Fruit fly (Drosophila melanogaster) whole organism, embryonic: ENCODE data around the gene Hecw.
A peak's percentile ranks its signal among the peaks of the same experiment; 100 is the strongest.

Experiments
- Abd-B ChIP-seq: fragments of 200-800 bp; sonication (Bioruptor generic); optimal IDR thresholded peaks from 2 replicates; lab custom pipeline; 2018; ENCODE audit warnings: missing biosample characterization, mild to moderate bottlenecking, missing genetic modification characterization, moderate library complexity
- Blimp-1 ChIP-seq: fragments of 200-800 bp; sonication (Bioruptor generic); optimal IDR thresholded peaks from 3 replicates; lab custom pipeline; 2018; ENCODE audit warnings: missing biosample characterization, missing genetic modification characterization, mild to moderate bottlenecking, moderate library complexity, missing genetic modification reagents
- CG11695 ChIP-seq: fragments of 200-800 bp; sonication (Bioruptor generic); IDR thresholded peaks from 3 replicates; pipeline ENCODE4 v1.3.6; 2022; ENCODE audit warnings: missing biosample characterization, missing genetic modification characterization
- CG12071 ChIP-seq: fragments of 200-800 bp; sonication (Bioruptor generic); optimal IDR thresholded peaks from 3 replicates; lab custom pipeline; 2018; ENCODE audit warnings: missing biosample characterization, mild to moderate bottlenecking, missing genetic modification characterization
- CG12391 ChIP-seq: fragments of 200-800 bp; sonication (Bioruptor generic); optimal IDR thresholded peaks from 3 replicates; lab custom pipeline; 2018; ENCODE audit warnings: missing biosample characterization, mild to moderate bottlenecking, missing genetic modification characterization, moderate library complexity
- CG12659 ChIP-seq: fragments of 200-800 bp; sonication (Bioruptor generic); optimal IDR thresholded peaks from 3 replicates; lab custom pipeline; 2017; ENCODE audit warnings: mild to moderate bottlenecking, missing biosample characterization, missing genetic modification reagents, missing genetic modification characterization
- CG13287 ChIP-seq: fragments of 200-800 bp; sonication (Bioruptor generic); IDR thresholded peaks from 2 replicates; pipeline ENCODE4 v1.3.6; 2022; ENCODE audit warnings: missing biosample characterization, missing genetic modification characterization; ENCODE audit not compliant: partially characterized antibody
- CG15514 ChIP-seq: fragments of 200-800 bp; sonication (Bioruptor generic); optimal IDR thresholded peaks from 3 replicates; lab custom pipeline; 2017; ENCODE audit warnings: missing biosample characterization, missing genetic modification characterization, mild to moderate bottlenecking, moderate library complexity, missing genetic modification reagents
- CG16863 ChIP-seq: fragments of 200-800 bp; sonication (Bioruptor generic); optimal IDR thresholded peaks from 3 replicates; lab custom pipeline; 2016; ENCODE audit warnings: missing biosample characterization, missing genetic modification characterization
- CG1792 ChIP-seq: fragments of 200-800 bp; sonication (Bioruptor generic); optimal IDR thresholded peaks from 2 replicates; lab custom pipeline; 2016; ENCODE audit warnings: missing biosample characterization, missing genetic modification characterization
- CG2116 ChIP-seq: fragments of 200-800 bp; sonication (Bioruptor generic); optimal IDR thresholded peaks from 3 replicates; lab custom pipeline; 2018; ENCODE audit warnings: missing biosample characterization, mild to moderate bottlenecking, missing genetic modification characterization
- CG2199 ChIP-seq: fragments of 200-800 bp; sonication (Bioruptor generic); IDR thresholded peaks from 3 replicates; pipeline ENCODE4 v1.3.6; 2022; ENCODE audit warnings: missing biosample characterization, missing genetic modification characterization
- CG30431 ChIP-seq: fragments of 200-800 bp; sonication (Bioruptor generic); optimal IDR thresholded peaks from 2 replicates; lab custom pipeline; 2017; ENCODE audit warnings: missing biosample characterization, missing genetic modification characterization
- CG3163 ChIP-seq: fragments of 200-800 bp; sonication (Bioruptor generic); optimal IDR thresholded peaks from 3 replicates; lab custom pipeline; 2016; ENCODE audit warnings: missing biosample characterization, missing genetic modification characterization
- CG32532 ChIP-seq: fragments of 200-800 bp; sonication (Bioruptor generic); IDR thresholded peaks from 2 replicates; pipeline ENCODE4 v1.3.6; 2022; ENCODE audit warnings: missing biosample characterization, missing genetic modification characterization
- CG34376 ChIP-seq: fragments of 200-800 bp; sonication (Bioruptor generic); optimal IDR thresholded peaks from 2 replicates; lab custom pipeline; 2018; ENCODE audit warnings: missing biosample characterization, mild to moderate bottlenecking, missing genetic modification characterization
- CG6765 ChIP-seq: fragments of 200-800 bp; sonication (Bioruptor generic); optimal IDR thresholded peaks from 3 replicates; lab custom pipeline; 2017; ENCODE audit warnings: missing biosample characterization, mild to moderate bottlenecking, missing genetic modification characterization
- CG7987 ChIP-seq: fragments of 200-800 bp; sonication (Bioruptor generic); optimal IDR thresholded peaks from 2 replicates; lab custom pipeline; 2018; ENCODE audit warnings: missing biosample characterization, mild to moderate bottlenecking, missing genetic modification characterization, moderate library complexity
- CG8089 ChIP-seq: fragments of 200-800 bp; sonication (Bioruptor generic); optimal IDR thresholded peaks from 3 replicates; lab custom pipeline; 2016; ENCODE audit warnings: missing biosample characterization, missing genetic modification characterization
- CG9727 ChIP-seq: fragments of 200-800 bp; sonication (Bioruptor generic); optimal IDR thresholded peaks from 3 replicates; lab custom pipeline; 2017; ENCODE audit warnings: missing biosample characterization, mild to moderate bottlenecking, missing genetic modification characterization
- CG9932 ChIP-seq: fragments of 200-800 bp; sonication (Bioruptor generic); IDR thresholded peaks from 2 replicates; pipeline ENCODE4 v1.3.6; 2022; ENCODE audit warnings: missing biosample characterization, missing genetic modification characterization
- CoRest ChIP-seq: fragments of 200-800 bp; sonication (Bioruptor generic); optimal IDR thresholded peaks from 3 replicates; lab custom pipeline; 2018; ENCODE audit warnings: missing biosample characterization, mild to moderate bottlenecking, missing genetic modification characterization, moderate library complexity
- Doc2 ChIP-seq: fragments of 200-800 bp; sonication (Bioruptor generic); IDR thresholded peaks from 2 replicates; pipeline ENCODE4 v1.3.6; 2022; ENCODE audit warnings: missing biosample characterization, missing genetic modification characterization
- Drgx ChIP-seq: fragments of 200-800 bp; sonication (Bioruptor generic); IDR thresholded peaks from 2 replicates; pipeline ENCODE4 v1.3.6; 2022; ENCODE audit warnings: missing biosample characterization, missing genetic modification characterization
- E2f2 ChIP-seq: fragments of 200-800 bp; sonication (Bioruptor generic); IDR thresholded peaks from 2 replicates; pipeline ENCODE4 v1.3.6; 2022; ENCODE audit warnings: missing biosample characterization, missing genetic modification characterization
- ERR ChIP-seq: fragments of 200-800 bp; sonication (Bioruptor generic); optimal IDR thresholded peaks from 2 replicates; lab custom pipeline; 2016; ENCODE audit warnings: missing biosample characterization, missing genetic modification characterization
- Elba2 ChIP-seq: fragments of 200-800 bp; sonication (Bioruptor generic); optimal IDR thresholded peaks from 3 replicates; lab custom pipeline; 2016; ENCODE audit warnings: missing biosample characterization, missing genetic modification characterization
- Fer1 ChIP-seq: fragments of 200-800 bp; sonication (Bioruptor generic); optimal IDR thresholded peaks from 2 replicates; lab custom pipeline; 2017; ENCODE audit warnings: missing biosample characterization, mild to moderate bottlenecking, missing genetic modification characterization
- Fer2 ChIP-seq: fragments of 200-800 bp; sonication (Bioruptor generic); optimal IDR thresholded peaks from 2 replicates; lab custom pipeline; 2018; ENCODE audit warnings: missing biosample characterization, mild to moderate bottlenecking, missing genetic modification characterization, moderate library complexity
- HLH4C ChIP-seq: fragments of 200-800 bp; sonication (Bioruptor generic); IDR thresholded peaks from 3 replicates; pipeline ENCODE4 v1.3.6; 2022; ENCODE audit warnings: missing biosample characterization, missing genetic modification characterization; ENCODE audit not compliant: partially characterized antibody
- Hr78 ChIP-seq, 2 experiments: fragments of 200-800 bp in 1 of 2; fragments of >200 bp in 1 of 2; sonication (Bioruptor generic) in 1 of 2; optimal IDR thresholded peaks; 2 replicates each; lab custom pipeline; 2017 to 2019; ENCODE audit warnings: missing biosample characterization in 2 of 2, missing genetic modification characterization in 2 of 2, mild to moderate bottlenecking in 1 of 2, moderate library complexity in 1 of 2
- NFAT ChIP-seq: fragments of 200-800 bp; sonication (Bioruptor generic); IDR thresholded peaks from 2 replicates; pipeline ENCODE4 v1.3.6; 2022; ENCODE audit warnings: missing biosample characterization, missing genetic modification characterization
- Spps ChIP-seq: fragments of 200-800 bp; sonication (Bioruptor generic); optimal IDR thresholded peaks from 2 replicates; lab custom pipeline; 2018; ENCODE audit warnings: missing biosample characterization, mild to moderate bottlenecking, missing genetic modification characterization
- YL-1 ChIP-seq: fragments of 200-800 bp; sonication (Bioruptor generic); optimal IDR thresholded peaks from 3 replicates; lab custom pipeline; 2017; ENCODE audit warnings: missing biosample characterization, mild to moderate bottlenecking, missing genetic modification characterization
- abd-A ChIP-seq: fragments of 200-800 bp; sonication (Bioruptor generic); optimal IDR thresholded peaks from 3 replicates; lab custom pipeline; 2019; ENCODE audit warnings: missing biosample characterization, mild to moderate bottlenecking, missing genetic modification characterization, moderate library complexity
- bigmax ChIP-seq: fragments of 200-800 bp; sonication (Bioruptor generic); optimal IDR thresholded peaks from 2 replicates; lab custom pipeline; 2018; ENCODE audit warnings: missing biosample characterization, mild to moderate bottlenecking, missing genetic modification characterization
- corto ChIP-seq: fragments of 200-800 bp; sonication (Bioruptor generic); optimal IDR thresholded peaks from 2 replicates; lab custom pipeline; 2016; ENCODE audit warnings: missing biosample characterization, mild to moderate bottlenecking, missing genetic modification characterization, moderate library complexity
- crc ChIP-seq: fragments of 200-800 bp; sonication (Bioruptor generic); optimal IDR thresholded peaks from 2 replicates; lab custom pipeline; 2016; ENCODE audit warnings: missing biosample characterization, missing genetic modification characterization
- crol ChIP-seq: fragments of 200-800 bp; sonication (Bioruptor generic); IDR thresholded peaks from 2 replicates; pipeline ENCODE4 v1.3.6; 2022; ENCODE audit warnings: missing biosample characterization, missing genetic modification characterization
- da ChIP-seq: fragments of 200-800 bp; sonication (Bioruptor generic); optimal IDR thresholded peaks from 2 replicates; lab custom pipeline; 2016; ENCODE audit warnings: missing biosample characterization, missing genetic modification characterization
- gce ChIP-seq: fragments of 200-800 bp; sonication (Bioruptor generic); IDR thresholded peaks from 3 replicates; pipeline ENCODE4 v1.3.6; 2022; ENCODE audit warnings: missing biosample characterization, missing genetic modification characterization
- gt ChIP-seq: fragments of 200-800 bp; sonication (Bioruptor generic); IDR thresholded peaks from 2 replicates; pipeline ENCODE4 v1.3.6; 2022; ENCODE audit warnings: missing biosample characterization, missing genetic modification characterization
- kay ChIP-seq: fragments of 200-800 bp; sonication (Bioruptor generic); optimal IDR thresholded peaks from 2 replicates; lab custom pipeline; 2016; ENCODE audit warnings: missing biosample characterization, missing genetic modification characterization
- kni ChIP-seq: fragments of 200-800 bp; sonication (Bioruptor generic); optimal IDR thresholded peaks from 3 replicates; lab custom pipeline; 2017; ENCODE audit warnings: mild to moderate bottlenecking, missing biosample characterization, missing genetic modification reagents, missing genetic modification characterization
- nom ChIP-seq: fragments of 200-800 bp; sonication (Bioruptor generic); optimal IDR thresholded peaks from 2 replicates; lab custom pipeline; 2017; ENCODE audit warnings: missing biosample characterization, missing genetic modification characterization, mild to moderate bottlenecking, moderate library complexity, missing genetic modification reagents
- onecut ChIP-seq: fragments of 200-800 bp; sonication (Bioruptor generic); IDR thresholded peaks from 2 replicates; pipeline ENCODE4 v1.3.6; 2022; ENCODE audit warnings: missing biosample characterization, missing genetic modification characterization
- rib ChIP-seq: fragments of 200-800 bp; sonication (Bioruptor generic); IDR thresholded peaks from 2 replicates; pipeline ENCODE4 v1.3.6; 2022; ENCODE audit warnings: missing biosample characterization, missing genetic modification characterization
- sens ChIP-seq: fragments of 200-800 bp; sonication (Bioruptor generic); peaks from one replicate; lab custom pipeline; 2016; ENCODE audit warnings: missing biosample characterization, missing genetic modification characterization
- so ChIP-seq: fragments of 200-800 bp; sonication (Bioruptor generic); IDR thresholded peaks from 3 replicates; pipeline ENCODE4 v1.3.6; 2022; ENCODE audit warnings: missing biosample characterization, missing genetic modification characterization
- stc ChIP-seq: fragments of 200-800 bp; sonication (Bioruptor generic); IDR thresholded peaks from 2 replicates; pipeline ENCODE4 v1.3.6; 2022; ENCODE audit warnings: missing biosample characterization, missing genetic modification characterization
- wdn ChIP-seq: fragments of 200-800 bp; sonication (Bioruptor generic); IDR thresholded peaks from 2 replicates; pipeline ENCODE4 v1.3.6; 2022; ENCODE audit warnings: missing biosample characterization, missing genetic modification characterization

The Hecw gene

DNA sequence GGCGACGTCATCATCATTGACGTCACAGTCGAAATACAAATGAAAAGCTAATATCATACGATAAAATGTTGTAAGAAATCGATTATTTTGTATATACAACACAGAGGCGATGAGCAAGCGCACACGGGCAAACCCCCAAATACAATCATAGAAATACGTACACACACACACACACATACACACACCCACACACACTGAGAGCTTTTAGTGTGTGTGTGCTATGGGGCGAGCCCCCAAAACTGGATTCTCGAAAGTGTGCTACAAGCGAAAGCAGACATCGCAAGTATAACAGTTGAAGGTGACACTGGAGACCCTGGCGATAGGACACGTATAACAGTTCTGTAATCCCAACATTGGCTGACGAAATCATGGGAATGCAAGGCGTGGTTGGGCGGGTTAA, 26.9 kb upstream of the Hecw start (continued):
- no peak for TF ChIP-seq CoRest (tag; lab: Kevin White, UChicago)
- no peak for TF ChIP-seq gce (GFP tag; lab: Robert Waterston, UW)
- no peak for TF ChIP-seq CG1792 (GFP tag; lab: Kevin White, UChicago)
- no peak for TF ChIP-seq Fer2 (tag; lab: Kevin White, UChicago)
- no peak for TF ChIP-seq CG3163 (GFP tag; lab: Kevin White, UChicago)
- TF ChIP-seq Fer1 (GFP tag; lab: Kevin White, UChicago) = peak; percentile 4
- TF ChIP-seq NFAT = no peak
- TF ChIP-seq CG2199 (GFP tag; lab: Robert Waterston, UW) = no peak
- TF ChIP-seq crc (GFP tag; lab: Kevin White, UChicago) = no peak
- TF ChIP-seq wdn = no peak
- TF ChIP-seq Spps (tag; lab: Kevin White, UChicago) = no peak
- no peak for TF ChIP-seq CG11695 (GFP tag; lab: Robert Waterston, UW)
- TF ChIP-seq bigmax (GFP tag; lab: Kevin White, UChicago) = no peak
- peak; percentile 96 for TF ChIP-seq abd-A (tag; lab: Kevin White, UChicago)
- TF ChIP-seq CG7987 (GFP tag; lab: Kevin White, UChicago) = no peak
- peak; percentile 57 for TF ChIP-seq Blimp-1 (GFP tag; lab: Kevin White, UChicago)
- TF ChIP-seq da (GFP tag; lab: Kevin White, UChicago) = no peak
- no peak for TF ChIP-seq ERR (GFP tag; lab: Kevin White, UChicago)
- no peak for TF ChIP-seq Drgx (GFP tag; lab: Robert Waterston, UW)
- TF ChIP-seq sens = peak; percentile 54
- TF ChIP-seq so (GFP tag; lab: Robert Waterston, UW) = no peak
- TF ChIP-seq gt (GFP tag; lab: Robert Waterston, UW) = no peak
- TF ChIP-seq crol = no peak
- peak; percentile 15 for TF ChIP-seq kay (GFP tag; lab: Kevin White, UChicago)
- TF ChIP-seq Doc2 (GFP tag; lab: Robert Waterston, UW) = no peak
- no peak for TF ChIP-seq corto (GFP tag; lab: Kevin White, UChicago)
- TF ChIP-seq CG12659 (GFP tag; lab: Kevin White, UChicago) = no peak
- TF ChIP-seq CG12071 (GFP tag; lab: Kevin White, UChicago) = no peak
- no peak for TF ChIP-seq Abd-B (GFP tag; lab: Kevin White, UChicago)
- peak; percentile 9 for TF ChIP-seq nom (GFP tag; lab: Kevin White, UChicago)
- 0 out of 2 replicates have a peak, but pooled peaks have one; percentile 8 for TF ChIP-seq CG9932 (GFP tag; lab: Robert Waterston, UW)
- no peak for TF ChIP-seq YL-1 (GFP tag; lab: Kevin White, UChicago)
- TF ChIP-seq CG2116 (GFP tag; lab: Kevin White, UChicago) = peak; percentile 2
- TF ChIP-seq Hr78 (GFP tag; optimal IDR thresholded peaks at IDR 0.05; lab: Kevin White, UChicago) = peak in 1 of 2 experiments; percentile 39
- TF ChIP-seq CG15514 (GFP tag; lab: Kevin White, UChicago) = peak; percentile 32
- no peak for TF ChIP-seq Elba2 (GFP tag; lab: Kevin White, UChicago)
- 0 out of 2 replicates have a peak, but pooled peaks have one; percentile 19 for TF ChIP-seq CG32532 (GFP tag; lab: Robert Waterston, UW)
- TF ChIP-seq stc (GFP tag; lab: Robert Waterston, UW) = no peak
- TF ChIP-seq rib = 0 out of 2 replicates have a peak, but pooled peaks have one; percentile 31
- peak; percentile 14 for TF ChIP-seq CG6765 (GFP tag; lab: Kevin White, UChicago)
- no peak for TF ChIP-seq CG16863
- peak; percentile 98 for TF ChIP-seq onecut
- peak; percentile 20; the same call in 1 of the 2 replicates for TF ChIP-seq CG13287 (GFP tag; lab: Robert Waterston, UW)
- TF ChIP-seq CG8089 (GFP tag; lab: Kevin White, UChicago) = no peak
- TF ChIP-seq CG34376 (GFP tag; lab: Kevin White, UChicago) = peak; percentile 27
- no peak for TF ChIP-seq E2f2
- peak; percentile 58 for TF ChIP-seq kni (GFP tag; lab: Kevin White, UChicago)
- TF ChIP-seq CG9727 (GFP tag; lab: Kevin White, UChicago) = no peak
- no peak for TF ChIP-seq CG30431 (GFP tag; lab: Kevin White, UChicago)
- TF ChIP-seq HLH4C = no peak
- TF ChIP-seq CG12391 = no peak
